Fruit fly (Drosophila melanogaster) whole organism, embryonic: ENCODE results near the gene fru.
A peak's percentile ranks its signal among the peaks of the same experiment; 100 is the strongest.

Experiments used
- Antp ChIP-seq: fragments of 200-800 bp; sonication (Bioruptor generic); optimal IDR thresholded peaks from 3 replicates; lab custom pipeline; 2016; ENCODE audit warnings: missing biosample characterization, missing genetic modification characterization
- Atf-2 ChIP-seq: fragments of 200-800 bp; sonication (Bioruptor generic); optimal IDR thresholded peaks from 2 replicates; lab custom pipeline; 2016; ENCODE audit warnings: missing biosample characterization, missing genetic modification characterization
- Atf6 ChIP-seq: fragments of 200-800 bp; sonication (Bioruptor generic); IDR thresholded peaks from 2 replicates; pipeline ENCODE4 v1.3.6; 2022; ENCODE audit warnings: missing biosample characterization, missing genetic modification characterization
- BEAF-32 ChIP-seq: fragments of 200-800 bp; sonication (Bioruptor generic); optimal IDR thresholded peaks from 3 replicates; lab custom pipeline; 2017; ENCODE audit warnings: missing biosample characterization, missing genetic modification characterization, mild to moderate bottlenecking, moderate library complexity, missing genetic modification reagents
- CG11696 ChIP-seq: fragments of 200-800 bp; sonication (Bioruptor generic); IDR thresholded peaks from 2 replicates; pipeline ENCODE4 v1.3.6; 2022; ENCODE audit warnings: missing biosample characterization, missing genetic modification characterization
- CG11723 ChIP-seq: fragments of 200-800 bp; sonication (Bioruptor generic); optimal IDR thresholded peaks from 2 replicates; lab custom pipeline; 2017; ENCODE audit warnings: missing biosample characterization, mild to moderate bottlenecking, missing genetic modification characterization
- CG13775 ChIP-seq: fragments of 200-800 bp; sonication (Bioruptor generic); optimal IDR thresholded peaks from 3 replicates; lab custom pipeline; 2017; ENCODE audit warnings: missing biosample characterization, mild to moderate bottlenecking, missing genetic modification characterization
- CG14014 ChIP-seq: fragments of 200-800 bp; sonication (Bioruptor generic); IDR thresholded peaks from 2 replicates; pipeline ENCODE4 v1.3.6; 2022; ENCODE audit warnings: missing biosample characterization, missing genetic modification characterization
- CG1602 ChIP-seq: fragments of 200-800 bp; sonication (Bioruptor generic); optimal IDR thresholded peaks from 3 replicates; lab custom pipeline; 2016; ENCODE audit warnings: missing biosample characterization, missing genetic modification characterization
- CG17385 ChIP-seq: fragments of 200-800 bp; sonication (Bioruptor generic); optimal IDR thresholded peaks from 3 replicates; lab custom pipeline; 2018; ENCODE audit warnings: missing biosample characterization, mild to moderate bottlenecking, missing genetic modification characterization
- CG17612 ChIP-seq: fragments of 200-800 bp; sonication (Bioruptor generic); IDR thresholded peaks from 2 replicates; pipeline ENCODE4 v1.3.6; 2022; ENCODE audit warnings: missing biosample characterization, missing genetic modification characterization
- CG1792 ChIP-seq: fragments of 200-800 bp; sonication (Bioruptor generic); optimal IDR thresholded peaks from 2 replicates; lab custom pipeline; 2016; ENCODE audit warnings: missing biosample characterization, missing genetic modification characterization
- CG30403 ChIP-seq: fragments of 200-800 bp; sonication (Bioruptor generic); optimal IDR thresholded peaks from 3 replicates; lab custom pipeline; 2016; ENCODE audit warnings: missing biosample characterization, missing genetic modification characterization
- CG31365 ChIP-seq: fragments of 200-800 bp; sonication (Bioruptor generic); optimal IDR thresholded peaks from 2 replicates; lab custom pipeline; 2018; ENCODE audit warnings: missing biosample characterization, mild to moderate bottlenecking, missing genetic modification characterization
- CG32532 ChIP-seq: fragments of 200-800 bp; sonication (Bioruptor generic); IDR thresholded peaks from 2 replicates; pipeline ENCODE4 v1.3.6; 2022; ENCODE audit warnings: missing biosample characterization, missing genetic modification characterization
- CG34376 ChIP-seq: fragments of 200-800 bp; sonication (Bioruptor generic); optimal IDR thresholded peaks from 2 replicates; lab custom pipeline; 2018; ENCODE audit warnings: missing biosample characterization, mild to moderate bottlenecking, missing genetic modification characterization
- CG6683 ChIP-seq: fragments of 200-800 bp; sonication (Bioruptor generic); optimal IDR thresholded peaks from 2 replicates; lab custom pipeline; 2017; ENCODE audit warnings: missing biosample characterization, mild to moderate bottlenecking, missing genetic modification characterization, missing genetic modification reagents
- CG7556 ChIP-seq: fragments of 200-800 bp; sonication (Bioruptor generic); optimal IDR thresholded peaks from 2 replicates; lab custom pipeline; 2017; ENCODE audit warnings: missing biosample characterization, mild to moderate bottlenecking, missing genetic modification characterization
- CG8478 ChIP-seq: fragments of >200 bp; optimal IDR thresholded peaks from 2 replicates; lab custom pipeline; 2018
- Drgx ChIP-seq: fragments of 200-800 bp; sonication (Bioruptor generic); IDR thresholded peaks from 2 replicates; pipeline ENCODE4 v1.3.6; 2022; ENCODE audit warnings: missing biosample characterization, missing genetic modification characterization
- GATAe ChIP-seq: fragments of 200-800 bp; sonication (Bioruptor generic); conservative IDR thresholded peaks from 2 replicates; pipeline ENCODE4 v1.3.6; 2022; ENCODE audit warnings: missing biosample characterization, missing genetic modification characterization
- HLH3B ChIP-seq: fragments of 200-800 bp; sonication (Bioruptor generic); IDR thresholded peaks from 2 replicates; pipeline ENCODE4 v1.3.6; 2022; ENCODE audit warnings: missing biosample characterization, missing genetic modification characterization
- HLH4C ChIP-seq: fragments of 200-800 bp; sonication (Bioruptor generic); IDR thresholded peaks from 3 replicates; pipeline ENCODE4 v1.3.6; 2022; ENCODE audit warnings: missing biosample characterization, missing genetic modification characterization; ENCODE audit not compliant: partially characterized antibody
- Hmr ChIP-seq: fragments of 200-800 bp; sonication (Bioruptor generic); optimal IDR thresholded peaks from 3 replicates; lab custom pipeline; 2017; ENCODE audit warnings: mild to moderate bottlenecking, missing biosample characterization, missing genetic modification reagents, missing genetic modification characterization
- Hmx ChIP-seq: fragments of 200-800 bp; sonication (Bioruptor generic); optimal IDR thresholded peaks from 2 replicates; lab custom pipeline; 2016; ENCODE audit warnings: missing biosample characterization, missing genetic modification characterization
- MESR4 ChIP-seq: fragments of 200-800 bp; sonication (Bioruptor generic); optimal IDR thresholded peaks from 2 replicates; lab custom pipeline; 2018; ENCODE audit warnings: missing biosample characterization, mild to moderate bottlenecking, missing genetic modification characterization, moderate library complexity
- Meics ChIP-seq: fragments of 200-800 bp; sonication (Bioruptor generic); optimal IDR thresholded peaks from 2 replicates; lab custom pipeline; 2017; ENCODE audit warnings: missing biosample characterization, mild to moderate bottlenecking, missing genetic modification characterization
- Opbp ChIP-seq: fragments of 200-800 bp; sonication (Bioruptor generic); IDR thresholded peaks from 3 replicates; pipeline ENCODE4 v1.3.6; 2022; ENCODE audit warnings: missing biosample characterization, missing genetic modification characterization; ENCODE audit not compliant: partially characterized antibody
- Pdp1 ChIP-seq, 2 experiments: fragments of 200-800 bp; sonication (Bioruptor generic); optimal IDR thresholded peaks; 3 replicates each; lab custom pipeline; 2016; ENCODE audit warnings: missing biosample characterization in 2 of 2, missing genetic modification characterization in 2 of 2, mild to moderate bottlenecking in 1 of 2, moderate library complexity in 1 of 2
- Scr ChIP-seq: fragments of 200-800 bp; sonication (Bioruptor generic); IDR thresholded peaks from 2 replicates; pipeline ENCODE4 v1.3.6; 2022; ENCODE audit warnings: missing biosample characterization, missing genetic modification characterization; ENCODE audit not compliant: partially characterized antibody
- Sry-β ChIP-seq: fragments of 200-800 bp; sonication (Bioruptor generic); optimal IDR thresholded peaks from 2 replicates; lab custom pipeline; 2018; ENCODE audit warnings: missing biosample characterization, mild to moderate bottlenecking, missing genetic modification characterization, moderate library complexity
- Xrp1 ChIP-seq: fragments of 200-800 bp; sonication (Bioruptor generic); IDR thresholded peaks from 2 replicates; pipeline ENCODE4 v1.3.6; 2022; ENCODE audit warnings: missing biosample characterization, missing genetic modification characterization
- abd-A ChIP-seq: fragments of 200-800 bp; sonication (Bioruptor generic); optimal IDR thresholded peaks from 3 replicates; lab custom pipeline; 2019; ENCODE audit warnings: missing biosample characterization, mild to moderate bottlenecking, missing genetic modification characterization, moderate library complexity
- al ChIP-seq: fragments of 200-800 bp; sonication (Bioruptor generic); IDR thresholded peaks from 2 replicates; pipeline ENCODE4 v1.3.6; 2022; ENCODE audit warnings: missing biosample characterization, missing genetic modification characterization
- ase ChIP-seq: fragments of 200-800 bp; sonication (Bioruptor generic); IDR thresholded peaks from 3 replicates; pipeline ENCODE4 v1.3.6; 2022; ENCODE audit warnings: missing biosample characterization, missing genetic modification characterization
- bowl ChIP-seq: fragments of 200-800 bp; sonication (Bioruptor generic); IDR thresholded peaks from 2 replicates; pipeline ENCODE4 v1.3.6; 2022; ENCODE audit warnings: missing biosample characterization, missing genetic modification characterization
- chn ChIP-seq: fragments of 200-800 bp; sonication (Bioruptor generic); optimal IDR thresholded peaks from 2 replicates; lab custom pipeline; 2016; ENCODE audit warnings: missing biosample characterization, missing genetic modification characterization
- crol ChIP-seq: fragments of 200-800 bp; sonication (Bioruptor generic); IDR thresholded peaks from 2 replicates; pipeline ENCODE4 v1.3.6; 2022; ENCODE audit warnings: missing biosample characterization, missing genetic modification characterization
- dan ChIP-seq: fragments of 200-800 bp; sonication (Bioruptor generic); IDR thresholded peaks from 2 replicates; pipeline ENCODE4 v1.3.6; 2022; ENCODE audit warnings: missing biosample characterization, missing genetic modification characterization
- disco-r ChIP-seq: fragments of 200-800 bp; sonication (Bioruptor generic); optimal IDR thresholded peaks from 2 replicates; lab custom pipeline; 2016; ENCODE audit warnings: missing biosample characterization, missing genetic modification characterization
- fd64A ChIP-seq: fragments of 200-800 bp; sonication (Bioruptor generic); optimal IDR thresholded peaks from 3 replicates; lab custom pipeline; 2018; ENCODE audit warnings: missing biosample characterization, mild to moderate bottlenecking, missing genetic modification characterization
- insv ChIP-seq, 2 experiments: fragments of 200-800 bp; sonication (Bioruptor generic); optimal IDR thresholded peaks; 3 replicates each; lab custom pipeline; 2016 to 2018; ENCODE audit warnings: missing biosample characterization in 2 of 2, missing genetic modification characterization in 2 of 2
- kay ChIP-seq: fragments of 200-800 bp; sonication (Bioruptor generic); optimal IDR thresholded peaks from 2 replicates; lab custom pipeline; 2016; ENCODE audit warnings: missing biosample characterization, missing genetic modification characterization
- lmd ChIP-seq: fragments of 200-800 bp; sonication (Bioruptor generic); IDR thresholded peaks from 2 replicates; pipeline ENCODE4 v1.3.6; 2022; ENCODE audit warnings: missing biosample characterization, missing genetic modification characterization
- lola ChIP-seq, 3 experiments: fragments of >200 bp in 2 of 3; fragments of 200-800 bp in 1 of 3; sonication (Bioruptor generic) in 1 of 3; optimal IDR thresholded peaks; 2 replicates each; lab custom pipeline; 2017 to 2019; ENCODE audit warnings: missing biosample characterization in 3 of 3, missing genetic modification characterization in 3 of 3, mild to moderate bottlenecking in 1 of 3, moderate library complexity in 1 of 3
- org-1 ChIP-seq: fragments of 200-800 bp; sonication (Bioruptor generic); optimal IDR thresholded peaks from 2 replicates; lab custom pipeline; 2017; ENCODE audit warnings: missing biosample characterization, missing genetic modification characterization
- ro ChIP-seq: fragments of 200-800 bp; sonication (Bioruptor generic); IDR thresholded peaks from 2 replicates; pipeline ENCODE4 v1.3.6; 2022; ENCODE audit warnings: missing biosample characterization, missing genetic modification characterization
- row ChIP-seq: fragments of 200-800 bp; sonication (Bioruptor generic); IDR thresholded peaks from 3 replicates; pipeline ENCODE4 v1.3.6; 2022; ENCODE audit warnings: missing biosample characterization, missing genetic modification characterization
- sens ChIP-seq: fragments of 200-800 bp; sonication (Bioruptor generic); peaks from one replicate; lab custom pipeline; 2016; ENCODE audit warnings: missing biosample characterization, missing genetic modification characterization
- sisA ChIP-seq: fragments of 200-800 bp; sonication (Bioruptor generic); IDR thresholded peaks from 2 replicates; pipeline ENCODE4 v1.3.6; 2022; ENCODE audit warnings: missing biosample characterization, missing genetic modification characterization
- zfh2 ChIP-seq: fragments of 200-800 bp; sonication (Bioruptor generic); optimal IDR thresholded peaks from 2 replicates; lab custom pipeline; 2016; ENCODE audit warnings: missing biosample characterization, missing genetic modification characterization

The fru gene

dm6 chr3R:18480714-18481418, 64.5 kb downstream of the fru start (continued):
- peak; percentile 36; the same call in 1 of the 2 replicates for TF ChIP-seq crol (GFP tag; lab: Robert Waterston, UW)
- TF ChIP-seq CG17612 (GFP tag; lab: Robert Waterston, UW): no peak
- no peak for TF ChIP-seq Antp (GFP tag; lab: Kevin White, UChicago)
- TF ChIP-seq CG14014 (GFP tag; lab: Robert Waterston, UW): no peak
- no peak for TF ChIP-seq Atf6 (GFP tag; lab: Robert Waterston, UW)
- TF ChIP-seq CG1792: no peak
- TF ChIP-seq CG34376: no peak
- TF ChIP-seq CG6683 (GFP tag; lab: Kevin White, UChicago): no peak
- TF ChIP-seq Scr (GFP tag; lab: Robert Waterston, UW): no peak
- no peak for TF ChIP-seq CG11696 (GFP tag; lab: Robert Waterston, UW)
- TF ChIP-seq insv (GFP tag; optimal IDR thresholded peaks at IDR 0.05; lab: Kevin White, UChicago): no peak
- TF ChIP-seq CG7556: no peak
- TF ChIP-seq Atf-2 (GFP tag; lab: Kevin White, UChicago): no peak
- TF ChIP-seq CG31365 (tag; lab: Kevin White, UChicago): no peak
- TF ChIP-seq Xrp1 (GFP tag; lab: Robert Waterston, UW): no peak
- no peak for TF ChIP-seq lmd (GFP tag; lab: Robert Waterston, UW)
- peak; percentile 3 for TF ChIP-seq Hmr (GFP tag; lab: Kevin White, UChicago)
- no peak for TF ChIP-seq ase (GFP tag; lab: Robert Waterston, UW)
- TF ChIP-seq disco-r (GFP tag; lab: Kevin White, UChicago): no peak
- no peak for TF ChIP-seq BEAF-32
- TF ChIP-seq CG1602 (GFP tag; lab: Kevin White, UChicago): no peak
- TF ChIP-seq org-1 (GFP tag; lab: Kevin White, UChicago): no peak
- no peak for TF ChIP-seq CG32532 (GFP tag; lab: Robert Waterston, UW)
- no peak for TF ChIP-seq ro
- TF ChIP-seq al (GFP tag; lab: Robert Waterston, UW): no peak
- TF ChIP-seq Sry-β (GFP tag; lab: Kevin White, UChicago): no peak
- no peak for TF ChIP-seq chn
- TF ChIP-seq GATAe (GFP tag; lab: Robert Waterston, UW): no peak
- no peak for TF ChIP-seq CG17385 (GFP tag; lab: Kevin White, UChicago)
- no peak for TF ChIP-seq kay
- TF ChIP-seq HLH3B: no peak
- peak; percentile 42; the same call in 2 of the 3 replicates for TF ChIP-seq row (GFP tag; lab: Robert Waterston, UW)
- TF ChIP-seq CG11723 (GFP tag; lab: Kevin White, UChicago): no peak
- no peak for TF ChIP-seq Opbp (GFP tag; lab: Robert Waterston, UW)
- TF ChIP-seq HLH4C (GFP tag; lab: Robert Waterston, UW): no peak
- peak; percentile 42 for TF ChIP-seq sens
- no peak for TF ChIP-seq MESR4
- no peak for TF ChIP-seq fd64A
- no peak for TF ChIP-seq bowl
- 0 out of 2 replicates have a peak, but pooled peaks have one; percentile 10 for TF ChIP-seq sisA
- TF ChIP-seq dan (GFP tag; lab: Robert Waterston, UW): no peak
- no peak for TF ChIP-seq Pdp1 (GFP tag; optimal IDR thresholded peaks at IDR 0.05; lab: Kevin White, UChicago)
- TF ChIP-seq zfh2 (GFP tag; lab: Kevin White, UChicago): no peak
- no peak for TF ChIP-seq lola (GFP tag; optimal IDR thresholded peaks at IDR 0.05; lab: Kevin White, UChicago)
- no peak for TF ChIP-seq CG30403 (GFP tag; lab: Kevin White, UChicago)
- TF ChIP-seq CG13775 (GFP tag; lab: Kevin White, UChicago): no peak
- no peak for TF ChIP-seq Hmx (GFP tag; lab: Kevin White, UChicago)
- peak; percentile 88 for TF ChIP-seq Drgx (GFP tag; lab: Robert Waterston, UW)
- TF ChIP-seq abd-A (tag; lab: Kevin White, UChicago): no peak
- no peak for TF ChIP-seq CG8478 (lab: Kevin White, UChicago)
- no peak for TF ChIP-seq Meics
